Fruit fly (Drosophila melanogaster) whole organism, wandering third instar larva: ENCODE measurements around the gene CG16953.

Experiments used
- Abd-B ChIP-seq: fragments of >200 bp; optimal IDR thresholded peaks from 2 replicates; lab custom pipeline; 2017; ENCODE audit warnings: missing biosample characterization, missing genetic modification characterization
- CrebA ChIP-seq: fragments of 200-800 bp; sonication (Bioruptor generic); optimal IDR thresholded peaks from 2 replicates; lab custom pipeline; 2016; ENCODE audit warnings: missing biosample characterization, mild to moderate bottlenecking, missing genetic modification characterization, borderline replicate concordance
- Dfd ChIP-seq: fragments of >200 bp; optimal IDR thresholded peaks from 2 replicates; lab custom pipeline; 2017; ENCODE audit warnings: missing biosample characterization, missing genetic modification characterization
- Dif ChIP-seq: fragments of 200-275, 200-300 bp; sonication (Bioruptor generic); optimal IDR thresholded peaks from 2 replicates; lab custom pipeline; 2018; ENCODE audit warnings: missing biosample characterization, missing genetic modification characterization; ENCODE audit not compliant: partially characterized antibody
- GATAd ChIP-seq: sonication (Bioruptor generic); optimal IDR thresholded peaks from 2 replicates; lab custom pipeline; 2016; ENCODE audit warnings: missing biosample characterization, missing genetic modification characterization
- Hr78 ChIP-seq: fragments of >200 bp; optimal IDR thresholded peaks from 2 replicates; lab custom pipeline; 2017; ENCODE audit warnings: missing biosample characterization, missing genetic modification characterization
- Hr83 ChIP-seq: fragments of 200-300 bp; sonication (Bioruptor generic); optimal IDR thresholded peaks from 2 replicates; lab custom pipeline; 2016; ENCODE audit warnings: missing biosample characterization, mild to moderate bottlenecking, missing genetic modification characterization, moderate library complexity; ENCODE audit not compliant: poor library complexity, severe bottlenecking
- Jra ChIP-seq: sonication (Bioruptor generic); optimal IDR thresholded peaks from 2 replicates; lab custom pipeline; 2016; ENCODE audit warnings: missing biosample characterization, missing genetic modification characterization
- Mio ChIP-seq: sonication (Bioruptor generic); optimal IDR thresholded peaks from 2 replicates; lab custom pipeline; 2016; ENCODE audit warnings: missing biosample characterization, missing genetic modification characterization
- N ChIP-seq: fragments of >200 bp; optimal IDR thresholded peaks from 2 replicates; lab custom pipeline; 2018; ENCODE audit warnings: missing biosample characterization, missing external identifiers, missing genetic modification characterization
- OdsH ChIP-seq: fragments of 200-800 bp; sonication (Bioruptor generic); optimal IDR thresholded peaks from 2 replicates; lab custom pipeline; 2016; ENCODE audit warnings: missing biosample characterization, mild to moderate bottlenecking, missing genetic modification characterization
- Rel ChIP-seq, 2 experiments: fragments of 200-800 bp; sonication (Bioruptor generic) in 1 of 2; optimal IDR thresholded peaks; 2 replicates in 1 of 2; 3 replicates in 1 of 2; lab custom pipeline; 2016 to 2019; ENCODE audit warnings: mild to moderate bottlenecking in 2 of 2, missing biosample characterization in 2 of 2, missing genetic modification characterization in 2 of 2, moderate library complexity in 1 of 2
- Sp1 ChIP-seq: fragments of 200-800 bp; sonication (Bioruptor generic); optimal IDR thresholded peaks from 3 replicates; lab custom pipeline; 2019; ENCODE audit warnings: missing biosample characterization, mild to moderate bottlenecking, missing genetic modification characterization, moderate library complexity
- br ChIP-seq: fragments of 200-800 bp; sonication (Bioruptor generic); optimal IDR thresholded peaks from 2 replicates; lab custom pipeline; 2016; ENCODE audit warnings: missing biosample characterization, missing genetic modification characterization
- dl ChIP-seq, 2 experiments: fragments of 175-275, 200-275 bp in 1 of 2; fragments of 200-275 bp in 1 of 2; sonication (Bioruptor generic); optimal IDR thresholded peaks; lab custom pipeline; 2018; ENCODE audit warnings: mild to moderate bottlenecking in 2 of 2, missing biosample characterization in 2 of 2, missing genetic modification characterization in 2 of 2, moderate library complexity in 2 of 2; ENCODE audit not compliant: partially characterized antibody in 2 of 2, insufficient read depth in 1 of 2
- dsf ChIP-seq: sonication (Bioruptor generic); optimal IDR thresholded peaks from 2 replicates; lab custom pipeline; 2016; ENCODE audit warnings: missing biosample characterization, missing genetic modification characterization, borderline replicate concordance
- fru ChIP-seq: fragments of 200-800 bp; sonication (Bioruptor generic); optimal IDR thresholded peaks from 3 replicates; lab custom pipeline; 2016; ENCODE audit warnings: missing biosample characterization, mild to moderate bottlenecking, missing genetic modification characterization
- h ChIP-seq: fragments of 200-800 bp; sonication (Bioruptor generic); optimal IDR thresholded peaks from 3 replicates; lab custom pipeline; 2016; ENCODE audit warnings: missing biosample characterization, mild to moderate bottlenecking, missing genetic modification characterization
- jim ChIP-seq: fragments of 175-275, 200-325 bp; sonication (Bioruptor generic); optimal IDR thresholded peaks from 2 replicates; lab custom pipeline; 2016; ENCODE audit warnings: missing biosample characterization, mild to moderate bottlenecking, missing genetic modification characterization
- lola ChIP-seq: fragments of >200 bp; optimal IDR thresholded peaks from 2 replicates; lab custom pipeline; 2017; ENCODE audit warnings: missing biosample characterization, missing genetic modification characterization
- pan ChIP-seq: fragments of >200 bp; optimal IDR thresholded peaks from 2 replicates; lab custom pipeline; 2017
- rgr ChIP-seq: fragments of 200-800 bp; sonication (Bioruptor generic); optimal IDR thresholded peaks from 3 replicates; lab custom pipeline; 2016; ENCODE audit warnings: missing biosample characterization, mild to moderate bottlenecking, missing genetic modification characterization
- sv ChIP-seq: fragments of 200-800 bp; sonication (Bioruptor generic); optimal IDR thresholded peaks from 3 replicates; lab custom pipeline; 2016; ENCODE audit warnings: missing biosample characterization, missing genetic modification characterization
- tai ChIP-seq: sonication (Bioruptor generic); optimal IDR thresholded peaks from 2 replicates; lab custom pipeline; 2016; ENCODE audit warnings: missing biosample characterization, missing genetic modification characterization
- woc ChIP-seq: sonication (Bioruptor generic); optimal IDR thresholded peaks from 2 replicates; lab custom pipeline; 2016; ENCODE audit warnings: missing biosample characterization, mild to moderate bottlenecking, missing genetic modification characterization

Gene CG16953

dm6 chr3R:20618947-20619346, 33.3 kb upstream of the CG16953 start:
- no peak for TF ChIP-seq br (GFP tag; lab: Kevin White, UChicago)
- TF ChIP-seq OdsH (GFP tag; lab: Kevin White, UChicago): no peak
- no peak for TF ChIP-seq N (GFP tag; lab: Kevin White, UChicago)
- no peak for TF ChIP-seq h (GFP tag; lab: Kevin White, UChicago)
- no peak for TF ChIP-seq GATAd (GFP tag; lab: Kevin White, UChicago)
- TF ChIP-seq Dfd (GFP tag; lab: Kevin White, UChicago): peak; percentile 62

dm6 chr3R:20617583-20617982, 31.9 kb upstream of the CG16953 start, which contains the start of gene CG5466:
CG5466 (plus strand) TSS chr3R:20617883.
- TF ChIP-seq Abd-B (no peak), Rel (GFP tag; optimal IDR thresholded peaks at IDR 0.05; lab: Kevin White, UChicago) (no peak), Rel (tag; optimal IDR thresholded peaks at IDR 0.05; lab: Kevin White, UChicago) (no peak)
- TF ChIP-seq, all 38 proteins: peak for 0

dm6 chr3R:20616801-20617200, 31.2 kb upstream of the CG16953 start, which contains the start of gene CG15923:
CG15923 (minus strand) TSS chr3R:20616901.
- TF ChIP-seq Abd-B (no peak), Hr78 (GFP tag; lab: Kevin White, UChicago) (no peak), N (GFP tag; lab: Kevin White, UChicago) (no peak), dl (GFP tag; optimal IDR thresholded peaks at IDR 0.05; lab: Kevin White, UChicago; ENCODE audit: insufficient read depth in 1 of 2, partially characterized antibody in 2 of 2) (no peak), Hr83 (no peak), Sp1 (GFP tag; lab: Kevin White, UChicago) (no peak), rgr (no peak), fru (GFP tag; lab: Kevin White, UChicago) (no peak), h (GFP tag; lab: Kevin White, UChicago) (no peak), dsf (GFP tag; lab: Kevin White, UChicago) (no peak), jim (GFP tag; lab: Kevin White, UChicago) (no peak), Rel (GFP tag; optimal IDR thresholded peaks at IDR 0.05; lab: Kevin White, UChicago) (no peak), Rel (tag; optimal IDR thresholded peaks at IDR 0.05; lab: Kevin White, UChicago) (no peak), Mio (no peak), tai (GFP tag; lab: Kevin White, UChicago) (no peak)

- TF ChIP-seq Hr78 (GFP tag; lab: Kevin White, UChicago): no peak
- TF ChIP-seq tai (GFP tag; lab: Kevin White, UChicago): no peak
- TF ChIP-seq Dfd (GFP tag; lab: Kevin White, UChicago): peak; percentile 96
Observed at dm6 chr3R:20608199-20608598, 22.6 kb upstream of the CG16953 start.

- TF ChIP-seq h (GFP tag; lab: Kevin White, UChicago) (no peak), pan (no peak), Dif (GFP tag; lab: Kevin White, UChicago) (no peak), dsf (GFP tag; lab: Kevin White, UChicago) (no peak), sv (GFP tag; lab: Kevin White, UChicago) (no peak), CrebA (GFP tag; lab: Kevin White, UChicago) (no peak), Mio (no peak), Rel (GFP tag; optimal IDR thresholded peaks at IDR 0.05; lab: Kevin White, UChicago) (no peak), Rel (tag; optimal IDR thresholded peaks at IDR 0.05; lab: Kevin White, UChicago) (no peak)
Observed at dm6 chr3R:20605562-20606155, 20.0 kb upstream of the CG16953 start.

- TF ChIP-seq Dfd (GFP tag; lab: Kevin White, UChicago): peak; percentile 92
- no peak for TF ChIP-seq lola
- no peak for TF ChIP-seq Jra (GFP tag; lab: Kevin White, UChicago)
- no peak for TF ChIP-seq GATAd (GFP tag; lab: Kevin White, UChicago)
- TF ChIP-seq dl (GFP tag; optimal IDR thresholded peaks at IDR 0.05; lab: Kevin White, UChicago; ENCODE audit: insufficient read depth in 1 of 2, partially characterized antibody in 2 of 2): no peak
- no peak for TF ChIP-seq woc (GFP tag; lab: Kevin White, UChicago)
Observed at dm6 chr3R:20605078-20605477, 19.4 kb upstream of the CG16953 start.

dm6 chr3R:20604078-20604477, 18.4 kb upstream of the CG16953 start:
- no peak for TF ChIP-seq Abd-B
